Worm (Caenorhabditis elegans): ENCODE data around the gene lgc-27.

- TF ChIP-seq F57C9.4 (tag; optimal IDR thresholded peaks at IDR 0.05) (no peak), bed-1 (GFP tag; IDR thresholded peaks at IDR 0.05) (no peak), cebp-1 (GFP tag; IDR thresholded peaks at IDR 0.05) (no peak), cebp-1 (tag; optimal IDR thresholded peaks at IDR 0.05) (no peak), efl-1 (GFP tag; optimal IDR thresholded peaks at IDR 0.05) (no peak), snpc-4 (GFP tag; optimal IDR thresholded peaks at IDR 0.05) (no peak), snpc-4 (tag; optimal IDR thresholded peaks at IDR 0.05) (no peak), xnd-1 (tag; optimal IDR thresholded peaks at IDR 0.05) (no peak), lin-26 (GFP tag; IDR thresholded peaks at IDR 0.05) (no peak), zim-3 (tag; optimal IDR thresholded peaks at IDR 0.05) (no peak), zfh-2 (GFP tag; conservative IDR thresholded peaks at IDR 0.05) (no peak), ztf-22 (GFP tag; optimal IDR thresholded peaks at IDR 0.05) (no peak), nfyb-1 (GFP tag; IDR thresholded peaks at IDR 0.05) (peak; percentile 70; the same call in 1 of the 2 replicates)
Observed at ce11 chrII:4600818-4601217, 48.1 kb upstream of the lgc-27 start.
